Worm (Caenorhabditis elegans): ENCODE results near the gene pbs-6.
A peak's percentile ranks its signal among the peaks of the same experiment; 100 is the strongest.

The pbs-6 gene

ce11 chrIII:8202754-8203153 is 41.1 kb downstream of the pbs-6 start, which contains the start of gene snb-5:
snb-5 (plus strand) TSS chrIII:8203054.
- TF ChIP-seq R02D3.7 (tag; optimal IDR thresholded peaks at IDR 0.05) (no peak), aly-2 (tag; optimal IDR thresholded peaks at IDR 0.05) (no peak), ZK546.5 (tag; optimal IDR thresholded peaks at IDR 0.05) (no peak), blmp-1 (tag; optimal IDR thresholded peaks at IDR 0.05; ENCODE audit: insufficient read depth) (no peak), ama-1 (optimal IDR thresholded peaks at IDR 0.05) (no peak), nhr-77 (tag; optimal IDR thresholded peaks at IDR 0.05) (no peak), nhr-129 (tag; optimal IDR thresholded peaks at IDR 0.05) (no peak), snpc-4 (tag; optimal IDR thresholded peaks at IDR 0.05) (no peak), nhr-12 (tag; optimal IDR thresholded peaks at IDR 0.05) (no peak)

ce11 chrIII:8201760-8202159 is 42.1 kb downstream of the pbs-6 start:
- TF ChIP-seq zag-1 (tag; optimal IDR thresholded peaks at IDR 0.05) (peak; percentile 56), sma-9 (GFP tag; optimal IDR thresholded peaks at IDR 0.05) (peak; percentile 41), sma-9 (tag; optimal IDR thresholded peaks at IDR 0.05) (no peak), mab-5 (tag; optimal IDR thresholded peaks at IDR 0.05) (peak; percentile 33), Y55F3AM.14 (GFP tag; optimal IDR thresholded peaks at IDR 0.05) (peak; percentile 43), nhr-25 (tag; optimal IDR thresholded peaks at IDR 0.05) (no peak), lsy-2 (tag; optimal IDR thresholded peaks at IDR 0.05) (peak in 1 of 2 experiments; percentile 68), crh-2 (tag; optimal IDR thresholded peaks at IDR 0.05) (peak; percentile 49), ama-1 (optimal IDR thresholded peaks at IDR 0.05) (no peak), unc-55 (GFP tag; optimal IDR thresholded peaks at IDR 0.05) (peak; percentile 83), lin-13 (GFP tag; optimal IDR thresholded peaks at IDR 0.05) (peak; percentile 23), fos-1 (tag; optimal IDR thresholded peaks at IDR 0.05) (no peak), C34F6.9 (tag; optimal IDR thresholded peaks at IDR 0.05) (peak; percentile 74), sma-3 (GFP tag; optimal IDR thresholded peaks at IDR 0.05) (no peak), lin-11 (tag; optimal IDR thresholded peaks at IDR 0.05) (peak; percentile 30), nhr-21 (tag; optimal IDR thresholded peaks at IDR 0.05) (no peak), F13H6.1 (tag; optimal IDR thresholded peaks at IDR 0.05) (peak; percentile 77), nhr-129 (tag; optimal IDR thresholded peaks at IDR 0.05) (peak; percentile 46), sem-4 (tag; optimal IDR thresholded peaks at IDR 0.05) (peak; percentile 41)

ce11 chrIII:8201117-8201516 is 42.8 kb downstream of the pbs-6 start, which contains the start of gene unc-36:
unc-36 (minus strand) TSS chrIII:8201217.
- no peak for TF ChIP-seq R02D3.7 (tag; optimal IDR thresholded peaks at IDR 0.05)
- TF ChIP-seq ceh-82 (tag; optimal IDR thresholded peaks at IDR 0.05), result no peak
- no peak for TF ChIP-seq aly-2 (tag; optimal IDR thresholded peaks at IDR 0.05)
- no peak for TF ChIP-seq C34F6.9 (tag; optimal IDR thresholded peaks at IDR 0.05)
- no peak for TF ChIP-seq ama-1 (optimal IDR thresholded peaks at IDR 0.05)
- no peak for TF ChIP-seq lsy-2 (tag; optimal IDR thresholded peaks at IDR 0.05)
- TF ChIP-seq lin-11 (tag; optimal IDR thresholded peaks at IDR 0.05), result no peak
- TF ChIP-seq nhr-23 (tag; optimal IDR thresholded peaks at IDR 0.05), result no peak

ce11 chrIII:8199060-8199459 is 44.8 kb downstream of the pbs-6 start:
- TF ChIP-seq ama-1 (optimal IDR thresholded peaks at IDR 0.05) (no peak), blmp-1 (tag; optimal IDR thresholded peaks at IDR 0.05; ENCODE audit: insufficient read depth) (no peak), F13H6.1 (tag; optimal IDR thresholded peaks at IDR 0.05) (no peak), peb-1 (tag; optimal IDR thresholded peaks at IDR 0.05) (no peak), egl-27 (tag; optimal IDR thresholded peaks at IDR 0.05) (no peak), zag-1 (tag; optimal IDR thresholded peaks at IDR 0.05) (no peak), elt-3 (tag; optimal IDR thresholded peaks at IDR 0.05) (no peak), sma-3 (GFP tag; optimal IDR thresholded peaks at IDR 0.05) (no peak), lin-39 (tag; optimal IDR thresholded peaks at IDR 0.05) (no peak)

Measured in whole organism, L2 larva.